Fruit fly (Drosophila melanogaster) whole organism, prepupa: Measurements from ENCODE around the gene Plp.

Source experiments
- CG15336 ChIP-seq: fragments of 200-800 bp; sonication (Bioruptor generic); IDR thresholded peaks from 2 replicates; pipeline ENCODE4 v1.3.6; 2022; ENCODE audit warnings: missing biosample characterization, missing genetic modification characterization
- CG1621 ChIP-seq: fragments of 200-800 bp; sonication (Bioruptor generic); optimal IDR thresholded peaks from 3 replicates; lab custom pipeline; 2018; ENCODE audit warnings: missing biosample characterization, mild to moderate bottlenecking, missing genetic modification characterization
- CG16779 ChIP-seq: fragments of 200-800 bp; sonication (Bioruptor generic); optimal IDR thresholded peaks from 3 replicates; lab custom pipeline; 2017; ENCODE audit warnings: missing biosample characterization, mild to moderate bottlenecking, missing genetic modification characterization
- CG31627 ChIP-seq: fragments of 200-800 bp; sonication (Bioruptor generic); optimal IDR thresholded peaks from 3 replicates; lab custom pipeline; 2016; ENCODE audit warnings: missing biosample characterization, missing genetic modification characterization
- CG34406 ChIP-seq: fragments of 200-800 bp; sonication (Bioruptor generic); optimal IDR thresholded peaks from 3 replicates; lab custom pipeline; 2016; ENCODE audit warnings: missing biosample characterization, missing genetic modification characterization
- CG6276 ChIP-seq: fragments of 200-800 bp; sonication (Bioruptor generic); optimal IDR thresholded peaks from 2 replicates; lab custom pipeline; 2017; ENCODE audit warnings: missing biosample characterization, mild to moderate bottlenecking, missing genetic modification characterization
- CG6792 ChIP-seq: fragments of 200-800 bp; sonication (Bioruptor generic); optimal IDR thresholded peaks from 3 replicates; lab custom pipeline; 2016; ENCODE audit warnings: missing biosample characterization, missing genetic modification characterization
- CG6808 ChIP-seq: fragments of 200-800 bp; sonication (Bioruptor generic); optimal IDR thresholded peaks from 3 replicates; lab custom pipeline; 2017; ENCODE audit warnings: missing biosample characterization, missing genetic modification characterization, mild to moderate bottlenecking, moderate library complexity, missing genetic modification reagents
- CG8119 ChIP-seq: fragments of 200-800 bp; sonication (Bioruptor generic); IDR thresholded peaks from 3 replicates; pipeline ENCODE4 v1.3.6; 2022; ENCODE audit warnings: missing biosample characterization, missing genetic modification characterization
- CG8632 ChIP-seq: fragments of 200-800 bp; sonication (Bioruptor generic); optimal IDR thresholded peaks from 3 replicates; lab custom pipeline; 2016; ENCODE audit warnings: missing biosample characterization, missing genetic modification characterization
- CG9139 ChIP-seq: fragments of 200-800 bp; sonication (Bioruptor generic); optimal IDR thresholded peaks from 3 replicates; lab custom pipeline; 2017; ENCODE audit warnings: missing biosample characterization, mild to moderate bottlenecking, missing genetic modification characterization
- Eip75B ChIP-seq: fragments of 200-800 bp; sonication (Bioruptor generic); optimal IDR thresholded peaks from 3 replicates; lab custom pipeline; 2016; ENCODE audit warnings: missing biosample characterization, missing genetic modification characterization
- Eip78C ChIP-seq: fragments of 200-800 bp; sonication (Bioruptor generic); peaks from one replicate; lab custom pipeline; 2016; ENCODE audit warnings: missing biosample characterization, missing genetic modification characterization
- Ets21C ChIP-seq: fragments of 200-800 bp; sonication (Bioruptor generic); optimal IDR thresholded peaks from 3 replicates; lab custom pipeline; 2016; ENCODE audit warnings: missing biosample characterization, missing genetic modification characterization
- Ets96B ChIP-seq: fragments of 200-800 bp; optimal IDR thresholded peaks from 2 replicates; lab custom pipeline; 2019; ENCODE audit warnings: missing biosample characterization, mild to moderate bottlenecking, missing genetic modification characterization, moderate library complexity
- Hr38 ChIP-seq: sonication (Bioruptor generic); optimal IDR thresholded peaks from 2 replicates; lab custom pipeline; 2016; ENCODE audit warnings: missing biosample characterization, missing genetic modification characterization
- Hr39 ChIP-seq: fragments of 200-800 bp; sonication (Bioruptor generic); optimal IDR thresholded peaks from 2 replicates; lab custom pipeline; 2016; ENCODE audit warnings: missing biosample characterization, missing genetic modification characterization
- Hr4 ChIP-seq: fragments of 200-800 bp; sonication (Bioruptor generic); optimal IDR thresholded peaks from 3 replicates; lab custom pipeline; 2016; ENCODE audit warnings: missing biosample characterization, missing genetic modification characterization
- Met ChIP-seq: fragments of 200-800 bp; sonication (Bioruptor generic); optimal IDR thresholded peaks from 3 replicates; lab custom pipeline; 2016; ENCODE audit warnings: missing biosample characterization, missing genetic modification characterization
- OdsH ChIP-seq: fragments of 200-800 bp; sonication (Bioruptor generic); optimal IDR thresholded peaks from 3 replicates; lab custom pipeline; 2016; ENCODE audit warnings: missing biosample characterization, missing genetic modification characterization
- Smox ChIP-seq: fragments of 200-800 bp; sonication (Bioruptor generic); optimal IDR thresholded peaks from 3 replicates; lab custom pipeline; 2016; ENCODE audit warnings: missing biosample characterization, missing genetic modification characterization
- Sox102F ChIP-seq: fragments of 200-800 bp; sonication (Bioruptor generic); optimal IDR thresholded peaks from 2 replicates; lab custom pipeline; 2016; ENCODE audit warnings: missing biosample characterization, mild to moderate bottlenecking, missing genetic modification characterization
- Sox14 ChIP-seq: fragments of 200-800 bp; sonication (Bioruptor generic); optimal IDR thresholded peaks from 3 replicates; lab custom pipeline; 2016; ENCODE audit warnings: missing biosample characterization, missing genetic modification characterization
- Sox15 ChIP-seq: fragments of 200-800 bp; sonication (Bioruptor generic); optimal IDR thresholded peaks from 3 replicates; lab custom pipeline; 2016; ENCODE audit warnings: missing biosample characterization, missing genetic modification characterization
- cyc ChIP-seq: fragments of 200-800 bp; sonication (Bioruptor generic); optimal IDR thresholded peaks from 3 replicates; lab custom pipeline; 2016; ENCODE audit warnings: missing biosample characterization, missing genetic modification characterization
- dac ChIP-seq: fragments of 200-800 bp; sonication (Bioruptor generic); optimal IDR thresholded peaks from 2 replicates; lab custom pipeline; 2017; ENCODE audit warnings: missing biosample characterization, mild to moderate bottlenecking, missing genetic modification characterization
- eg ChIP-seq: fragments of 200-800 bp; sonication (Bioruptor generic); IDR thresholded peaks from 3 replicates; pipeline ENCODE4 v1.3.6; 2022; ENCODE audit warnings: missing biosample characterization, missing genetic modification characterization
- esn ChIP-seq: fragments of 200-800 bp; sonication (Bioruptor generic); optimal IDR thresholded peaks from 2 replicates; lab custom pipeline; 2016; ENCODE audit warnings: missing biosample characterization, mild to moderate bottlenecking, missing genetic modification characterization, moderate library complexity
- fd59A ChIP-seq: fragments of 200-800 bp; sonication (Bioruptor generic); optimal IDR thresholded peaks from 2 replicates; lab custom pipeline; 2017; ENCODE audit warnings: missing biosample characterization, mild to moderate bottlenecking, missing genetic modification characterization, missing genetic modification reagents
- fd85E ChIP-seq: fragments of 200-800 bp; sonication (Bioruptor generic); optimal IDR thresholded peaks from 3 replicates; lab custom pipeline; 2016; ENCODE audit warnings: missing biosample characterization, missing genetic modification characterization
- fkh ChIP-seq: fragments of 200-800 bp; sonication (Bioruptor generic); optimal IDR thresholded peaks from 3 replicates; lab custom pipeline; 2017; ENCODE audit warnings: missing biosample characterization, mild to moderate bottlenecking, missing genetic modification characterization, moderate library complexity
- lz ChIP-seq: fragments of 200-800 bp; sonication (Bioruptor generic); optimal IDR thresholded peaks from 3 replicates; lab custom pipeline; 2016; ENCODE audit warnings: missing biosample characterization, missing genetic modification characterization
- net ChIP-seq: fragments of 200-800 bp; sonication (Bioruptor generic); optimal IDR thresholded peaks from 3 replicates; lab custom pipeline; 2016; ENCODE audit warnings: missing biosample characterization, missing genetic modification characterization
- pdm3 ChIP-seq: fragments of 200-800 bp; sonication (Bioruptor generic); optimal IDR thresholded peaks from 3 replicates; lab custom pipeline; 2016; ENCODE audit warnings: missing biosample characterization, missing genetic modification characterization
- ss ChIP-seq, 2 experiments: fragments of 200-800 bp; sonication (Bioruptor generic); optimal IDR thresholded peaks; 2 replicates in 1 of 2; 3 replicates in 1 of 2; lab custom pipeline; 2017 to 2018; ENCODE audit warnings: mild to moderate bottlenecking in 2 of 2, missing biosample characterization in 2 of 2, missing genetic modification characterization in 2 of 2, moderate library complexity in 1 of 2
- svp ChIP-seq: fragments of 200-800 bp; sonication (Bioruptor generic); peaks from one replicate; lab custom pipeline; 2016; ENCODE audit warnings: missing biosample characterization, missing genetic modification characterization
- topi ChIP-seq: fragments of 200-800 bp; sonication (Bioruptor generic); optimal IDR thresholded peaks from 3 replicates; lab custom pipeline; 2016; ENCODE audit warnings: missing biosample characterization, missing genetic modification characterization
- vri ChIP-seq: fragments of 200-800 bp; sonication (Bioruptor generic); optimal IDR thresholded peaks from 3 replicates; lab custom pipeline; 2016; ENCODE audit warnings: missing biosample characterization, mild to moderate bottlenecking, missing genetic modification characterization

Gene Plp

DNA sequence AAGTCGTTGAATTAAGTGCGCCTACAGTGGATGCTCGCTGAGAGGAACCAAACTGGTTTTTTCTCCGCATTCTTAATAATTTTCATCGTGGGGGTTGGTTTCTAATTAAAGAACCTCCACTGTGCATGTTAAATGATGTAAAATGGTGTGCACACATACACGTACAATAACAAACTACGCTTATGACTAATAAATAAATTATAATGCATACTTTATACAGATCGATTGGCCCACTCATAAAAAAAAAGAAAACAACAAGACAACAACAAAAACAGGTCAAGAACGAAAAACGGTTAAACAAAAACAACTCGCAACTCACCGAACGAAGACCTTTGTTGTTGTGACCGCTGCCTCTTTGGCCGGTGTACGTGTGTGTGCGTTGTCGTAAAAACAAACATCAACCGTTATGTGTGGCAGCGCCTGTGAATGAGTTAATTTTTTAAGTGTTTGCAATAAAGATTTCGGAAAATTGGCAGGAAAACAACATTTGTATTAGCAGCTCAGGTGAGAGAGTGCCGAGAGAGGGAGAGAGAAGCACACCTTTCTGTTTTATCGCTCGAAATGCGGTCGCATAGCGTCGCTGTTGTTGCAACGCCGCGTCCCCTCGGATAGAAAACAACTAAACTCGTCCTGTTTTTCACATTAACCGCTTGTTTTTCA lies 465 bp downstream of the Plp start:
- TF ChIP-seq Met (GFP tag; lab: Kevin White, UChicago) (peak; percentile 4), CG1621 (tag; lab: Kevin White, UChicago) (no peak), Ets21C (peak; percentile 3), CG15336 (peak; percentile 44; the same call in 1 of the 2 replicates), cyc (GFP tag; lab: Kevin White, UChicago) (peak; percentile 29), svp (GFP tag; lab: Kevin White, UChicago) (peak; percentile 85), CG6808 (peak; percentile 32), lz (GFP tag; lab: Kevin White, UChicago) (peak; percentile 2), fd59A (GFP tag; lab: Kevin White, UChicago) (no peak), CG16779 (no peak), dac (GFP tag; lab: Kevin White, UChicago) (no peak), Sox14 (GFP tag; lab: Kevin White, UChicago) (peak; percentile 17), Hr38 (GFP tag; lab: Kevin White, UChicago) (no peak), OdsH (GFP tag; lab: Kevin White, UChicago) (peak; percentile 14), topi (GFP tag; lab: Kevin White, UChicago) (peak; percentile 44), Smox (GFP tag; lab: Kevin White, UChicago) (no peak), Hr39 (GFP tag; lab: Kevin White, UChicago) (peak; percentile 20), vri (GFP tag; lab: Kevin White, UChicago) (peak; percentile 77), CG31627 (GFP tag; lab: Kevin White, UChicago) (peak; percentile 40), CG6792 (GFP tag; lab: Kevin White, UChicago) (peak; percentile 12), eg (peak; percentile 48; the same call in 1 of the 3 replicates), CG6276 (GFP tag; lab: Kevin White, UChicago) (no peak), fkh (GFP tag; lab: Kevin White, UChicago) (peak; percentile 66), esn (peak; percentile 37), CG34406 (GFP tag; lab: Kevin White, UChicago) (peak; percentile 15), Eip75B (GFP tag; lab: Kevin White, UChicago) (peak; percentile 15), ss (GFP tag; optimal IDR thresholded peaks at IDR 0.05; lab: Kevin White, UChicago) (no peak), Eip78C (GFP tag; lab: Kevin White, UChicago) (peak; percentile 73), CG8119 (no peak), Hr4 (GFP tag; lab: Kevin White, UChicago) (peak; percentile 19), Sox102F (GFP tag; lab: Kevin White, UChicago) (peak; percentile 32), pdm3 (GFP tag; lab: Kevin White, UChicago) (peak; percentile 35), net (GFP tag; lab: Kevin White, UChicago) (no peak)

DNA sequence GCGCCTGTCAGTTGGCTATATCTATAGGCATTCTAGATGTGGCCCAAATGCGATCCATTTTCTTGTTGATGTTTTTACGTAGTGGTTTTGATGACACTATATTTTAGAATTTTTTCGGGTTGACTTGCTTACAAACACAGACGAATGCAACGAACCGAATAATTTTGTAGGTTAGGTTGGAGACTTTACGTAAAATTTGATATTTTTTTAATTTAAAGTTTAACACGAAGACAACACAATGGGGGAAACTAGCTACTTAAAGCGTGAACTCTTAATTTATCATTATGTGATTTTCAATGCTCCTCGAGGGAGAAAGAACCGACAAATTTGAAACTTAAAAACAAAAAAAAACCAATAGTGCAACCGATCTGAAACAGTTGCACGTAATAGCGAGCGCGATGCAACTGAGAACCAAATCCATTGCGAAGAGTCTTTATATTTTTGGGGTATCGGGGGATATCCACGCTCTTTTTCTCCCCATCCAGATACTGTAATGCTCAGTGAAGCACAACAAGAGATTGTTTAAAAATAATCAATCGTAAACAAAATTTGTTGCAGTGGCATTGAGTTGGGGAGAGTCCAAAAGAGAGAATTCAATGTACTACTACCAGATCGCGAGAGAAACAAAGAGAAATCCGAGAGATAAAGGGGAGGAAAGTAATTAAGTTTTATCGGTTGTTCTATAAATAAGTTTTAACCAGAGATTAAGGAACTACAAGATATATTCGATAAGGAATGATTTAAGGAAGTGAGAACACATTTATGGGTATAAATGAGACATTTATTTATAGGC lies 4.4 kb downstream of the Plp start:
- TF ChIP-seq vri (GFP tag; lab: Kevin White, UChicago) (no peak), Ets96B (tag; lab: Kevin White, UChicago) (no peak), CG6792 (GFP tag; lab: Kevin White, UChicago) (no peak), Ets21C (no peak), CG8632 (GFP tag; lab: Kevin White, UChicago) (no peak), eg (no peak), net (GFP tag; lab: Kevin White, UChicago) (no peak), CG9139 (no peak), dac (GFP tag; lab: Kevin White, UChicago) (no peak), Sox15 (no peak), fd85E (GFP tag; lab: Kevin White, UChicago) (no peak), topi (GFP tag; lab: Kevin White, UChicago) (no peak)
